Worm (Caenorhabditis elegans): ENCODE measurements around the gene nuo-5.

- TF ChIP-seq ztf-29 (GFP tag; IDR thresholded peaks at IDR 0.05): no peak
- TF ChIP-seq med-1 (GFP tag; optimal IDR thresholded peaks at IDR 0.05; ENCODE audit: insufficient read depth): no peak
- TF ChIP-seq ref-1 (GFP tag; conservative IDR thresholded peaks at IDR 0.05): no peak
Measured at ce11 chrV:2740228-2740627, 41.5 kb downstream of the nuo-5 start, which contains the start of gene srg-61.
